Worm (Caenorhabditis elegans): ENCODE measurements around the gene mltn-3.

Gene mltn-3

ce11 chrII:13964325-13964724 is 48.2 kb downstream of the mltn-3 start:
- TF ChIP-seq med-1 (GFP tag; optimal IDR thresholded peaks at IDR 0.05; ENCODE audit: insufficient read depth) (no peak), ztf-23 (GFP tag; IDR thresholded peaks at IDR 0.05) (no peak), klf-2 (GFP tag; conservative IDR thresholded peaks at IDR 0.05) (no peak), flt-1 (GFP tag; IDR thresholded peaks at IDR 0.05) (no peak), ref-1 (GFP tag; conservative IDR thresholded peaks at IDR 0.05) (no peak), T22C8.4 (GFP tag; IDR thresholded peaks at IDR 0.05) (no peak)

- TF ChIP-seq ref-1 (GFP tag; conservative IDR thresholded peaks at IDR 0.05) (no peak), tab-1 (GFP tag; IDR thresholded peaks at IDR 0.05) (no peak), T22C8.4 (GFP tag; IDR thresholded peaks at IDR 0.05) (no peak), cog-1 (tag; optimal IDR thresholded peaks at IDR 0.05) (no peak), klf-2 (GFP tag; conservative IDR thresholded peaks at IDR 0.05) (no peak), flt-1 (GFP tag; IDR thresholded peaks at IDR 0.05) (no peak), ztf-29 (GFP tag; IDR thresholded peaks at IDR 0.05) (no peak), med-1 (GFP tag; optimal IDR thresholded peaks at IDR 0.05; ENCODE audit: insufficient read depth) (no peak), ztf-23 (GFP tag; IDR thresholded peaks at IDR 0.05) (no peak)
These were observed 50.1 kb downstream of the mltn-3 start, which contains the start of gene W07G1.7 for ce11 chrII:13966242-13966641. TSS of gene W07G1.7 (minus strand) at chrII:13966342.

- no peak for TF ChIP-seq flt-1 (GFP tag; IDR thresholded peaks at IDR 0.05)
- no peak for TF ChIP-seq ztf-23 (GFP tag; IDR thresholded peaks at IDR 0.05)
- no peak for TF ChIP-seq med-1 (GFP tag; optimal IDR thresholded peaks at IDR 0.05; ENCODE audit: insufficient read depth)
- TF ChIP-seq tab-1 (GFP tag; IDR thresholded peaks at IDR 0.05) = no peak
- TF ChIP-seq ref-1 (GFP tag; conservative IDR thresholded peaks at IDR 0.05) = no peak
- TF ChIP-seq ztf-29 (GFP tag; IDR thresholded peaks at IDR 0.05) = no peak
- no peak for TF ChIP-seq T22C8.4 (GFP tag; IDR thresholded peaks at IDR 0.05)
- no peak for TF ChIP-seq klf-2 (GFP tag; conservative IDR thresholded peaks at IDR 0.05)
- no peak for TF ChIP-seq cog-1 (tag; optimal IDR thresholded peaks at IDR 0.05)
These were observed 52.8 kb downstream of the mltn-3 start, which contains the start of gene sre-43 for ce11 chrII:13968979-13969378. TSS of gene sre-43 (minus strand) at chrII:13969079.
